Worm (Caenorhabditis elegans): Measurements from ENCODE around the gene cysl-1.

- TF ChIP-seq ama-1 (optimal IDR thresholded peaks at IDR 0.05): no peak
- TF ChIP-seq hmbx-1 (tag; optimal IDR thresholded peaks at IDR 0.05): no peak
- no peak for TF ChIP-seq hnd-1 (tag; optimal IDR thresholded peaks at IDR 0.05)
- TF ChIP-seq scrt-1 (GFP tag; IDR thresholded peaks at IDR 0.05): no peak
- no peak for TF ChIP-seq ceh-13 (GFP tag; optimal IDR thresholded peaks at IDR 0.05)
- no peak for TF ChIP-seq tra-4 (tag; optimal IDR thresholded peaks at IDR 0.05)
- no peak for TF ChIP-seq aly-1 (tag; optimal IDR thresholded peaks at IDR 0.05)
- TF ChIP-seq ets-7 (tag; optimal IDR thresholded peaks at IDR 0.05): no peak
- no peak for TF ChIP-seq pes-1 (GFP tag; IDR thresholded peaks at IDR 0.05)
- TF ChIP-seq tbx-11 (GFP tag; IDR thresholded peaks at IDR 0.05): no peak
- TF ChIP-seq flt-1 (GFP tag; IDR thresholded peaks at IDR 0.05): no peak
Observed at ce11 chrX:9962535-9962934, 8.2 kb upstream of the cysl-1 start.
